Worm (Caenorhabditis elegans) whole organism, L4 larva: Measurements from ENCODE around the gene mdl-1.

ENCODE experiments used
- F10B5.3 ChIP-seq: sonication (generic microtip); optimal IDR thresholded peaks from 2 replicates; lab custom pipeline; 2016; ENCODE audit warnings: mild to moderate bottlenecking, missing genetic modification characterization, missing compliant biosample characterization
- F49E8.2 ChIP-seq: sonication (generic microtip); optimal IDR thresholded peaks from 2 replicates; lab custom pipeline; 2016; ENCODE audit warnings: missing compliant biosample characterization, mild to moderate bottlenecking, missing genetic modification characterization, borderline replicate concordance
- T20F7.1 ChIP-seq: fragments of 200-800 bp; sonication (Bioruptor generic); optimal IDR thresholded peaks from 2 replicates; lab custom pipeline; 2018; ENCODE audit warnings: mild to moderate bottlenecking, missing genetic modification characterization, missing compliant biosample characterization
- Y5F2A.4 ChIP-seq: fragments of 200-800 bp; sonication (Bioruptor generic); optimal IDR thresholded peaks from 2 replicates; lab custom pipeline; 2018; ENCODE audit warnings: mild to moderate bottlenecking, missing genetic modification characterization, missing compliant biosample characterization
- Y75B8A.6 ChIP-seq: fragments of 200-800 bp; sonication (Bioruptor generic); IDR thresholded peaks from 2 replicates; pipeline ENCODE4 v1.3.6; 2022; ENCODE audit warnings: missing genetic modification reagents, missing genetic modification characterization, missing compliant biosample characterization
- ZK337.2 ChIP-seq: fragments of 200-800 bp; sonication (Bioruptor generic); IDR thresholded peaks from 2 replicates; pipeline ENCODE4 v1.3.6; 2022; ENCODE audit warnings: missing genetic modification reagents, missing genetic modification characterization, missing compliant biosample characterization
- ZK546.5 ChIP-seq, 2 experiments: sonication (generic microtip); optimal IDR thresholded peaks; 2 replicates each; lab custom pipeline; 2017; ENCODE audit warnings: missing biosample characterization in 2 of 2, missing genetic modification characterization in 2 of 2
- aha-1 ChIP-seq: fragments of 150-350 bp; peaks from one replicate; lab custom pipeline; 2014; ENCODE audit warnings: missing biosample characterization, missing genetic modification characterization
- arid-1 ChIP-seq: fragments of 200-800 bp; sonication (Bioruptor generic); conservative IDR thresholded peaks from 2 replicates; pipeline ENCODE4 v1.3.6; 2022; ENCODE audit warnings: missing genetic modification reagents, missing genetic modification characterization, missing compliant biosample characterization
- attf-4 ChIP-seq: sonication (generic microtip); optimal IDR thresholded peaks from 3 replicates; lab custom pipeline; 2017; ENCODE audit warnings: missing biosample characterization, missing genetic modification characterization
- ces-1 ChIP-seq: fragments of 150-350 bp; sonication (generic microtip); optimal IDR thresholded peaks from 4 replicates; lab custom pipeline; 2014; ENCODE audit warnings: missing biosample characterization, missing genetic modification reagents, missing genetic modification characterization
- ctbp-1 ChIP-seq: fragments of 200-800 bp; sonication (Bioruptor generic); IDR thresholded peaks from 2 replicates; pipeline ENCODE4 v1.3.6; 2022; ENCODE audit warnings: missing genetic modification reagents, missing genetic modification characterization, missing compliant biosample characterization
- daf-16 ChIP-seq, 3 experiments: sonication (generic microtip); optimal IDR thresholded peaks; 2 replicates each; lab custom pipeline; 2016 to 2017; ENCODE audit warnings: missing genetic modification characterization in 3 of 3, missing genetic modification reagents in 3 of 3, mild to moderate bottlenecking in 2 of 3, missing compliant biosample characterization in 2 of 3, missing biosample characterization in 1 of 3, moderate library complexity in 1 of 3
- daf-8 ChIP-seq: fragments of 200-800 bp; sonication (Bioruptor generic); IDR thresholded peaks from 2 replicates; pipeline ENCODE4 v1.3.6; 2022; ENCODE audit warnings: missing genetic modification characterization, missing compliant biosample characterization
- dmd-6 ChIP-seq: fragments of 200-800 bp; sonication (Bioruptor generic); IDR thresholded peaks from 2 replicates; pipeline ENCODE4 v1.3.6; 2022; ENCODE audit warnings: missing genetic modification reagents, missing genetic modification characterization, missing compliant biosample characterization
- dmd-9 ChIP-seq: fragments of 200-800 bp; sonication (Bioruptor generic); IDR thresholded peaks from 2 replicates; pipeline ENCODE4 v1.3.6; 2022; ENCODE audit warnings: missing genetic modification reagents, missing genetic modification characterization, missing compliant biosample characterization
- duxl-1 ChIP-seq: sonication (generic microtip); optimal IDR thresholded peaks from 2 replicates; lab custom pipeline; 2016; ENCODE audit warnings: mild to moderate bottlenecking, missing genetic modification characterization, moderate library complexity, missing compliant biosample characterization; ENCODE audit not compliant: poor library complexity
- dve-1 ChIP-seq: sonication (generic microtip); optimal IDR thresholded peaks from 2 replicates; lab custom pipeline; 2017; ENCODE audit warnings: antibody characterized with exemption, mild to moderate bottlenecking, missing genetic modification characterization, missing compliant biosample characterization; ENCODE audit not compliant: insufficient read depth
- hlh-11 ChIP-seq: fragments of 200-800 bp; sonication (Bioruptor generic); optimal IDR thresholded peaks from 2 replicates; lab custom pipeline; 2018; ENCODE audit warnings: mild to moderate bottlenecking, missing genetic modification characterization, missing compliant biosample characterization
- hlh-30 ChIP-seq: sonication (generic microtip); optimal IDR thresholded peaks from 2 replicates; lab custom pipeline; 2017; ENCODE audit warnings: antibody characterized with exemption, mild to moderate bottlenecking, missing genetic modification characterization, missing compliant biosample characterization; ENCODE audit not compliant: insufficient read depth
- hmg-1.1 ChIP-seq: fragments of 200-800 bp; sonication (Bioruptor generic); IDR thresholded peaks from 2 replicates; pipeline ENCODE4 v1.3.6; 2022; ENCODE audit warnings: missing genetic modification reagents, missing genetic modification characterization, missing compliant biosample characterization
- jun-1 ChIP-seq: fragments of 150-350 bp; optimal IDR thresholded peaks from 2 replicates; lab custom pipeline; 2014; ENCODE audit warnings: missing biosample characterization, missing genetic modification reagents, missing genetic modification characterization
- lin-1 ChIP-seq: fragments of 200-800 bp; sonication (Bioruptor generic); IDR thresholded peaks from 2 replicates; pipeline ENCODE4 v1.3.6; 2022; ENCODE audit warnings: missing genetic modification reagents, missing genetic modification characterization, missing compliant biosample characterization
- lin-13 ChIP-seq: fragments of 150-350 bp; optimal IDR thresholded peaks from 2 replicates; lab custom pipeline; 2014; ENCODE audit warnings: missing biosample characterization, missing genetic modification reagents, missing genetic modification characterization
- lin-39 ChIP-seq: fragments of 150-350 bp; optimal IDR thresholded peaks from 2 replicates; lab custom pipeline; 2014; ENCODE audit warnings: missing biosample characterization, missing genetic modification reagents, missing genetic modification characterization
- lir-3 ChIP-seq: sonication (generic microtip); optimal IDR thresholded peaks from 2 replicates; lab custom pipeline; 2016; ENCODE audit warnings: mild to moderate bottlenecking, missing genetic modification characterization, missing compliant biosample characterization
- madf-5 ChIP-seq, 2 experiments: fragments of 200-800 bp; sonication (Bioruptor generic); IDR thresholded peaks; 2 replicates each; pipeline ENCODE4 v1.3.6; 2022; ENCODE audit warnings: missing compliant biosample characterization in 2 of 2, missing genetic modification characterization in 2 of 2
- mdt-29 ChIP-seq: fragments of 200-800 bp; sonication (Bioruptor generic); IDR thresholded peaks from 2 replicates; pipeline ENCODE4 v1.3.6; 2022; ENCODE audit warnings: missing genetic modification reagents, missing genetic modification characterization, missing compliant biosample characterization
- mes-2 ChIP-seq: sonication (generic microtip); optimal IDR thresholded peaks from 2 replicates; lab custom pipeline; 2016; ENCODE audit warnings: missing genotype, mild to moderate bottlenecking, missing genetic modification characterization, missing compliant biosample characterization; ENCODE audit not compliant: poor library complexity, severe bottlenecking
- mxl-3 ChIP-seq: fragments of 200-800 bp; sonication (Bioruptor generic); optimal IDR thresholded peaks from 2 replicates; lab custom pipeline; 2018; ENCODE audit warnings: mild to moderate bottlenecking, missing genetic modification characterization, missing compliant biosample characterization
- nhr-11 ChIP-seq: fragments of 150-350 bp; optimal IDR thresholded peaks from 2 replicates; lab custom pipeline; 2014; ENCODE audit warnings: missing biosample characterization, missing genetic modification characterization
- nhr-111 ChIP-seq: fragments of 200-800 bp; sonication (Bioruptor generic); optimal IDR thresholded peaks from 2 replicates; lab custom pipeline; 2018; ENCODE audit warnings: mild to moderate bottlenecking, missing genetic modification characterization, missing compliant biosample characterization
- nhr-28 ChIP-seq: fragments of 150-350 bp; optimal IDR thresholded peaks from 2 replicates; lab custom pipeline; 2014; ENCODE audit warnings: missing biosample characterization, missing genetic modification characterization
- nhr-48 ChIP-seq: sonication (generic microtip); optimal IDR thresholded peaks from 2 replicates; lab custom pipeline; 2016; ENCODE audit warnings: mild to moderate bottlenecking, missing genetic modification characterization, missing compliant biosample characterization
- nhr-77 ChIP-seq: fragments of 150-350 bp; optimal IDR thresholded peaks from 2 replicates; lab custom pipeline; 2014; ENCODE audit warnings: missing biosample characterization, missing genetic modification characterization
- pha-4 ChIP-seq, 2 experiments: fragments of 150-350 bp in 1 of 2; fragments of 200-800 bp in 1 of 2; sonication (Bioruptor generic) in 1 of 2; IDR thresholded peaks in 1 of 2; optimal IDR thresholded peaks in 1 of 2; 2 replicates each; pipeline versions ENCODE4 v1.3.6 to Lab custom; 2014 to 2022; ENCODE audit warnings: missing genetic modification characterization in 2 of 2, missing genetic modification reagents in 2 of 2, missing biosample characterization in 1 of 2, missing compliant biosample characterization in 1 of 2
- pqm-1 ChIP-seq: sonication (generic microtip); optimal IDR thresholded peaks from 2 replicates; lab custom pipeline; 2017; ENCODE audit warnings: missing biosample characterization, missing genetic modification characterization
- rbr-2 ChIP-seq: sonication (generic microtip); optimal IDR thresholded peaks from 2 replicates; lab custom pipeline; 2016; ENCODE audit warnings: missing genotype, missing genetic modification characterization, missing compliant biosample characterization
- spr-1 ChIP-seq: sonication (generic microtip); optimal IDR thresholded peaks from 2 replicates; lab custom pipeline; 2016; ENCODE audit warnings: mild to moderate bottlenecking, missing genetic modification characterization, missing compliant biosample characterization
- unc-130 ChIP-seq: sonication (generic microtip); optimal IDR thresholded peaks from 2 replicates; lab custom pipeline; 2016; ENCODE audit warnings: missing genetic modification reagents, missing genetic modification characterization, missing compliant biosample characterization
- vab-7 ChIP-seq: fragments of 200-800 bp; sonication (Bioruptor generic); IDR thresholded peaks from 2 replicates; pipeline ENCODE4 v1.3.6; 2022; ENCODE audit warnings: missing genetic modification reagents, missing genetic modification characterization, missing compliant biosample characterization
- zag-1 ChIP-seq: fragments of 150-350 bp; optimal IDR thresholded peaks from 2 replicates; lab custom pipeline; 2014; ENCODE audit warnings: missing biosample characterization, missing genetic modification characterization
- zfp-3 ChIP-seq: fragments of 200-800 bp; sonication (Bioruptor generic); conservative IDR thresholded peaks from 2 replicates; pipeline ENCODE4 v1.3.6; 2022; ENCODE audit warnings: missing genetic modification reagents, missing genetic modification characterization, missing compliant biosample characterization
- zip-11 ChIP-seq: fragments of 200-800 bp; sonication (Bioruptor generic); IDR thresholded peaks from 2 replicates; pipeline ENCODE4 v1.3.6; 2022; ENCODE audit warnings: missing genetic modification characterization, missing compliant biosample characterization
- zip-2 ChIP-seq: fragments of 150-350 bp; optimal IDR thresholded peaks from 2 replicates; lab custom pipeline; 2014; ENCODE audit warnings: missing biosample characterization, missing genetic modification characterization
- ztf-7 ChIP-seq: fragments of 150-350 bp; optimal IDR thresholded peaks from 2 replicates; lab custom pipeline; 2014; ENCODE audit warnings: missing biosample characterization, missing genetic modification characterization

The mdl-1 gene

DNA sequence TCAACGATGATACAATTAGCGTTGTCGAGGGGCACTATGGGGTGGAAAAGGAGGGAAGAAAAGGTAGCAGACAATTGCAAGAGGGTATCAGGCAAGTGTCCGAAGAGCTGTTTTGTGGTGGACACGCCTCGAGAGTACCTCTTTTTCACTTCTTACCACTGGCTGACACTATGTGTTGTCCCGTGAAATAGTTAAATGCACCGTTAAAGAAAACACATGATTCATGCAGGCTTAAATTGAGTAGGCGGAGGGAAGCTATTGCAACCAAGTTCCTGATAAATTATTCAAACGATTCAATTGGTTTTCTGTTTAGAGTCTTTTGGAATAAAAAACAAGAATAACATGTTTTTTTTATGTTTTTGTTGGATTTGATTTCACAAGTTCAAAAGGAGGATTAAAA, 35.9 kb downstream of the mdl-1 start, which contains the start of gene irk-1:
irk-1 (minus strand) TSS at position 101 of the 400 bp plus-strand sequence.
- TF ChIP-seq nhr-11 (no peak), unc-130 (GFP tag; lab: Kevin White, UChicago) (no peak), dmd-6 (GFP tag; lab: Robert Waterston, UW) (no peak), Y75B8A.6 (GFP tag; lab: Robert Waterston, UW) (no peak), rbr-2 (tag; lab: Kevin White, UChicago) (no peak), ZK337.2 (GFP tag; lab: Robert Waterston, UW) (no peak), lin-39 (tag; lab: Kevin White, UChicago) (no peak), hlh-11 (tag; lab: Kevin White, UChicago) (no peak), hmg-1.1 (GFP tag; lab: Robert Waterston, UW) (no peak), ces-1 (GFP tag; lab: Kevin White, UChicago) (no peak), mes-2 (tag; lab: Kevin White, UChicago) (no peak), madf-5 (GFP tag; IDR thresholded peaks at IDR 0.05; lab: Robert Waterston, UW) (no peak), F10B5.3 (no peak), duxl-1 (tag; lab: Kevin White, UChicago) (no peak), lin-1 (GFP tag; lab: Robert Waterston, UW) (no peak), lin-13 (no peak), arid-1 (GFP tag; lab: Robert Waterston, UW) (no peak), pha-4 (GFP tag; IDR thresholded peaks at IDR 0.05; lab: Robert Waterston, UW) (no peak), pha-4 (tag; optimal IDR thresholded peaks at IDR 0.05; lab: Kevin White, UChicago) (no peak)
- TF ChIP-seq, all 104 proteins: peak for 0

DNA sequence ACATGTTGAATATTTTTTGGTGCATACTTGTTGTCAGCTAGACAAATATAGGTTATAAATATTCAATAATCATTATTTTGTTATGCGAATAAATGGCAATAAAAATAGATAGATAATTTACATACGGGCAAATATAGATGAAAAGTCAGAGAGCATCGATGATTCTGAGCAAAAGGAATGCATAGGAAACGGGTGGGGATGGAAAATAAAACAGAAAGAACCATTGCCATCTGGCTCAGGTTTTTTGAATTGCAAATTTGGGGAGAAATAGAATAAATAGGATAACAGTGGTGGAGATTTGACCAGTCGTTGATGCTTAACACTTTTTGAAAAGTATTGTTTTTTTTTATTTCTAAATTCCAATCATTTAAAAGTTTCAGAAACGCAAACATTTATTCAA, 40.7 kb downstream of the mdl-1 start, which contains the start of gene idpp-6:
idpp-6 (plus strand) TSS at position 301 of the 400 bp plus-strand sequence.
- TF ChIP-seq nhr-48 (tag; lab: Kevin White, UChicago), result no peak
- no peak for TF ChIP-seq lin-1 (GFP tag; lab: Robert Waterston, UW)
- TF ChIP-seq zag-1, result no peak
- TF ChIP-seq zfp-3 (GFP tag; lab: Robert Waterston, UW), result no peak
- TF ChIP-seq hlh-30, result no peak
- no peak for TF ChIP-seq mdt-29 (GFP tag; lab: Robert Waterston, UW)
- TF ChIP-seq attf-4, result no peak
- TF ChIP-seq F49E8.2 (tag; lab: Kevin White, UChicago), result no peak
- TF ChIP-seq zip-2 (tag; lab: Kevin White, UChicago), result no peak
- no peak for TF ChIP-seq dmd-9

DNA sequence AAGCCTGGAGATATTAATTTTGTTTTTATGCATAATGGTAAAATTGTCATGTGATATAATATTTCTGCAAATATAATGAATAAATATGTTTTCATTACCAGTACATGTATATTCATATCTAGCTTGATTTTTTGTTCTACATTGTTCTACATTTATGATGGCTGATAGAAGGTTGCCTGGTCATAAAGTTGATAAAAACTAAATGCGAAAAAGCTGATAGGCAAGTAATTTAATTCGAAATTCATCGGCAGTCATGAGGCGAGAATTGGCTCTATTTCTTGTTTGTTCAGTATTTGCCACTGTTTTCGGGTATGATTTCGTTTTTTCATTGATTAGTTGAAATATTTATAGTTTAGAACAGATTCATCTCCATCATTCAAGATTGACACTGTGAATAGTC, 42.0 kb downstream of the mdl-1 start, which contains the start of gene bgal-2:
bgal-2 (plus strand) TSS at position 231 of the 400 bp plus-strand sequence.
- TF ChIP-seq pqm-1 (tag; lab: Kevin White, UChicago) (peak; percentile 77), vab-7 (GFP tag; lab: Robert Waterston, UW) (no peak), zip-11 (no peak), spr-1 (no peak), lir-3 (no peak), ztf-7 (no peak), ctbp-1 (GFP tag; lab: Robert Waterston, UW) (no peak), unc-130 (GFP tag; lab: Kevin White, UChicago) (no peak), ces-1 (GFP tag; lab: Kevin White, UChicago) (no peak), Y5F2A.4 (GFP tag; lab: Kevin White, UChicago) (no peak), daf-8 (GFP tag; lab: Robert Waterston, UW) (no peak), aha-1 (tag; lab: Kevin White, UChicago) (no peak), nhr-28 (tag; lab: Kevin White, UChicago) (peak; percentile 57), nhr-77 (tag; lab: Kevin White, UChicago) (peak; percentile 39), jun-1 (no peak), hlh-11 (tag; lab: Kevin White, UChicago) (peak; percentile 56), dmd-9 (no peak), dve-1 (tag; lab: Kevin White, UChicago) (peak; percentile 40), T20F7.1 (GFP tag; lab: Kevin White, UChicago) (no peak), dmd-6 (GFP tag; lab: Robert Waterston, UW) (0 out of 2 replicates have a peak, but pooled peaks have one; percentile 31), mxl-3 (no peak), ZK546.5 (tag; optimal IDR thresholded peaks at IDR 0.05; lab: Kevin White, UChicago) (no peak), nhr-111 (GFP tag; lab: Kevin White, UChicago) (no peak), daf-16 (GFP tag; optimal IDR thresholded peaks at IDR 0.05; lab: Kevin White, UChicago) (no peak), daf-16 (tag; optimal IDR thresholded peaks at IDR 0.05; lab: Kevin White, UChicago) (peak; percentile 79), mes-2 (tag; lab: Kevin White, UChicago) (no peak), zfp-3 (GFP tag; lab: Robert Waterston, UW) (no peak)
